Fruit fly (Drosophila melanogaster): ENCODE measurements around the gene Pak3.

Gene Pak3

dm6 chr3R:16432665-16433065 is 21.0 kb downstream of the Pak3 start, which contains the start of gene Fntb (continued):
- peak; percentile 63 for TF ChIP-seq HHEX (GFP tag; optimal IDR thresholded peaks at IDR 0.05)
- TF ChIP-seq Adf1 (GFP tag; IDR thresholded peaks at IDR 0.05) = no peak
- TF ChIP-seq usp (GFP tag; optimal IDR thresholded peaks at IDR 0.05) = no peak
- peak in 1 of 2 experiments; percentile 8 for TF ChIP-seq crp (GFP tag; optimal IDR thresholded peaks at IDR 0.05)
- no peak for TF ChIP-seq en (GFP tag; optimal IDR thresholded peaks at IDR 0.05)
- no peak for TF ChIP-seq jigr1 (GFP tag; IDR thresholded peaks at IDR 0.05)
- TF ChIP-seq ase (GFP tag; IDR thresholded peaks at IDR 0.05) = peak; percentile 50; the same call in 1 of the 3 replicates
- TF ChIP-seq CG10321 (GFP tag; IDR thresholded peaks at IDR 0.05) = no peak
- TF ChIP-seq CG7839 (tag; optimal IDR thresholded peaks at IDR 0.05) = no peak
- 0 out of 2 replicates have a peak, but pooled peaks have one; percentile 44 for TF ChIP-seq HLH3B (GFP tag; IDR thresholded peaks at IDR 0.05)
- TF ChIP-seq sc (optimal IDR thresholded peaks at IDR 0.05) = no peak
- peak; percentile 39 for TF ChIP-seq sc (GFP tag; optimal IDR thresholded peaks at IDR 0.05)
- TF ChIP-seq hth (optimal IDR thresholded peaks at IDR 0.05) = no peak
- peak; percentile 69 for TF ChIP-seq CG13296 (GFP tag; optimal IDR thresholded peaks at IDR 0.05)
- TF ChIP-seq CG6689 (GFP tag; IDR thresholded peaks at IDR 0.05) = peak; percentile 49; the same call in 1 of the 2 replicates
- no peak for TF ChIP-seq kni (GFP tag; optimal IDR thresholded peaks at IDR 0.05)
- TF ChIP-seq jing (GFP tag; optimal IDR thresholded peaks at IDR 0.05) = no peak
- peak; percentile 15 for TF ChIP-seq CG18619 (GFP tag; optimal IDR thresholded peaks at IDR 0.05)
- TF ChIP-seq Nf-YA (GFP tag; IDR thresholded peaks at IDR 0.05) = no peak
- TF ChIP-seq CG8765 (GFP tag; IDR thresholded peaks at IDR 0.05) = no peak
- no peak for TF ChIP-seq chm (GFP tag; IDR thresholded peaks at IDR 0.05)
- peak; percentile 76 for TF ChIP-seq Hr3 (GFP tag; optimal IDR thresholded peaks at IDR 0.05)
- TF ChIP-seq yki (optimal IDR thresholded peaks at IDR 0.05) = no peak
- TF ChIP-seq sna (GFP tag; IDR thresholded peaks at IDR 0.05; ENCODE audit: partially characterized antibody) = no peak
- TF ChIP-seq Gug (GFP tag; IDR thresholded peaks at IDR 0.05) = peak; percentile 38; the same call in 1 of the 4 replicates
- peak; percentile 31 for TF ChIP-seq CG6683 (GFP tag; optimal IDR thresholded peaks at IDR 0.05)
- peak; percentile 10 for TF ChIP-seq bab2 (GFP tag; optimal IDR thresholded peaks at IDR 0.05)
- peak; percentile 41 for TF ChIP-seq Max (GFP tag; optimal IDR thresholded peaks at IDR 0.05)
- peak; percentile 28 for TF ChIP-seq CG3407 (GFP tag; optimal IDR thresholded peaks at IDR 0.05)
- no peak for TF ChIP-seq ab (GFP tag; optimal IDR thresholded peaks at IDR 0.05)
- TF ChIP-seq CG9932 (GFP tag; IDR thresholded peaks at IDR 0.05) = peak; percentile 71
- TF ChIP-seq CTCF (GFP tag; optimal IDR thresholded peaks at IDR 0.05) = no peak
- TF ChIP-seq org-1 (GFP tag; optimal IDR thresholded peaks at IDR 0.05) = no peak
- no peak for TF ChIP-seq nerfin-2 (GFP tag; IDR thresholded peaks at IDR 0.05; ENCODE audit: partially characterized antibody)
- TF ChIP-seq Sox102F (GFP tag; optimal IDR thresholded peaks at IDR 0.05) = no peak
- peak; percentile 57 for TF ChIP-seq CG12942 (GFP tag; optimal IDR thresholded peaks at IDR 0.05)
- TF ChIP-seq CG17802 (tag; optimal IDR thresholded peaks at IDR 0.05) = no peak
- peak; percentile 23 for TF ChIP-seq Ets97D (GFP tag; optimal IDR thresholded peaks at IDR 0.05)
- peak; percentile 66 for TF ChIP-seq nerfin-1 (tag; optimal IDR thresholded peaks at IDR 0.05)
- TF ChIP-seq CG4707 (GFP tag; optimal IDR thresholded peaks at IDR 0.05) = no peak
- TF ChIP-seq vvl (GFP tag; IDR thresholded peaks at IDR 0.05) = peak; percentile 68
- TF ChIP-seq CG14860 (GFP tag; IDR thresholded peaks at IDR 0.05; ENCODE audit: partially characterized antibody) = no peak
- TF ChIP-seq h (optimal IDR thresholded peaks at IDR 0.05) = no peak
- TF ChIP-seq CG1602 (GFP tag; optimal IDR thresholded peaks at IDR 0.05) = peak; percentile 53
- no peak for TF ChIP-seq Blimp-1 (GFP tag; optimal IDR thresholded peaks at IDR 0.05)
- TF ChIP-seq CG7271 (tag; optimal IDR thresholded peaks at IDR 0.05) = no peak
- TF ChIP-seq tap (tag; optimal IDR thresholded peaks at IDR 0.05) = no peak
- no peak for TF ChIP-seq Stat92E (GFP tag; optimal IDR thresholded peaks at IDR 0.05)
- TF ChIP-seq CG3838 (GFP tag; optimal IDR thresholded peaks at IDR 0.05) = peak; percentile 16
- no peak for TF ChIP-seq bcd (GFP tag; optimal IDR thresholded peaks at IDR 0.05)
- no peak for TF ChIP-seq kah (GFP tag; optimal IDR thresholded peaks at IDR 0.05)
- TF ChIP-seq CG34422 (GFP tag; IDR thresholded peaks at IDR 0.05) = peak; percentile 42; the same call in 1 of the 3 replicates
- no peak for TF ChIP-seq bowl (GFP tag; IDR thresholded peaks at IDR 0.05)
